Fruit fly (Drosophila melanogaster) whole organism, pupa: ENCODE results near the gene Scox.

Experiments used
- CG10348 ChIP-seq: fragments of 200-800 bp; sonication (Bioruptor generic); IDR thresholded peaks from 2 replicates; pipeline ENCODE4 v1.3.6; 2022; ENCODE audit warnings: missing biosample characterization, missing genetic modification characterization
- CG12605 ChIP-seq: fragments of 200-800 bp; sonication (Bioruptor generic); IDR thresholded peaks from 2 replicates; pipeline ENCODE4 v1.3.6; 2022; ENCODE audit warnings: missing biosample characterization, missing genetic modification characterization
- CG13204 ChIP-seq: fragments of 200-800 bp; sonication (Bioruptor generic); optimal IDR thresholded peaks from 2 replicates; lab custom pipeline; 2018; ENCODE audit warnings: missing biosample characterization, mild to moderate bottlenecking, missing genetic modification characterization, moderate library complexity
- CG14655 ChIP-seq: fragments of 200-800 bp; sonication (Bioruptor generic); optimal IDR thresholded peaks from 3 replicates; lab custom pipeline; 2017; ENCODE audit warnings: mild to moderate bottlenecking, missing biosample characterization, missing genetic modification reagents, missing genetic modification characterization
- CG15710 ChIP-seq: fragments of 200-800 bp; sonication (Bioruptor generic); optimal IDR thresholded peaks from 2 replicates; lab custom pipeline; 2018; ENCODE audit warnings: missing biosample characterization, mild to moderate bottlenecking, missing genetic modification characterization, moderate library complexity
- CG17806 ChIP-seq: fragments of 200-800 bp; sonication (Bioruptor generic); optimal IDR thresholded peaks from 2 replicates; lab custom pipeline; 2018; ENCODE audit warnings: missing biosample characterization, mild to moderate bottlenecking, missing genetic modification characterization, moderate library complexity
- CG32121 ChIP-seq: fragments of 200-800 bp; sonication (Bioruptor generic); IDR thresholded peaks from 2 replicates; pipeline ENCODE4 v1.3.6; 2022; ENCODE audit warnings: missing biosample characterization, missing genetic modification characterization
- CG34367 ChIP-seq: fragments of 200-800 bp; sonication (Bioruptor generic); optimal IDR thresholded peaks from 2 replicates; lab custom pipeline; 2018; ENCODE audit warnings: missing biosample characterization, mild to moderate bottlenecking, missing genetic modification characterization
- CG4496 ChIP-seq: fragments of 200-800 bp; sonication (Bioruptor generic); IDR thresholded peaks from 3 replicates; pipeline ENCODE4 v1.3.6; 2022; ENCODE audit warnings: missing biosample characterization, missing genetic modification characterization
- CG8159 ChIP-seq: fragments of 200-800 bp; sonication (Bioruptor generic); optimal IDR thresholded peaks from 3 replicates; lab custom pipeline; 2018; ENCODE audit warnings: missing biosample characterization, mild to moderate bottlenecking, missing genetic modification characterization, moderate library complexity
- CG8301 ChIP-seq: fragments of 200-800 bp; sonication (Bioruptor generic); optimal IDR thresholded peaks from 2 replicates; lab custom pipeline; 2018; ENCODE audit warnings: missing biosample characterization, mild to moderate bottlenecking, missing genetic modification characterization
- CG9948 ChIP-seq: fragments of 200-800 bp; sonication (Bioruptor generic); optimal IDR thresholded peaks from 2 replicates; lab custom pipeline; 2018; ENCODE audit warnings: missing biosample characterization, mild to moderate bottlenecking, missing genetic modification characterization, moderate library complexity
- D1 ChIP-seq: fragments of 200-800 bp; sonication (Bioruptor generic); optimal IDR thresholded peaks from 2 replicates; lab custom pipeline; 2018; ENCODE audit warnings: missing biosample characterization, mild to moderate bottlenecking, missing genetic modification characterization, moderate library complexity
- EcR ChIP-seq: fragments of 200-800 bp; sonication (Bioruptor generic); optimal IDR thresholded peaks from 3 replicates; lab custom pipeline; 2019; ENCODE audit warnings: missing biosample characterization, missing genetic modification characterization, mild to moderate bottlenecking, moderate library complexity, missing genetic modification reagents
- Ets98B ChIP-seq: fragments of 200-800 bp; sonication (Bioruptor generic); IDR thresholded peaks from 2 replicates; pipeline ENCODE4 v1.3.6; 2022; ENCODE audit warnings: missing biosample characterization, missing genetic modification characterization
- Pif1A ChIP-seq: fragments of 200-800 bp; sonication (Bioruptor generic); optimal IDR thresholded peaks from 3 replicates; lab custom pipeline; 2016; ENCODE audit warnings: missing biosample characterization, missing genetic modification characterization
- Pif1B ChIP-seq: fragments of 200-800 bp; sonication (Bioruptor generic); optimal IDR thresholded peaks from 3 replicates; lab custom pipeline; 2016; ENCODE audit warnings: missing biosample characterization, missing genetic modification characterization
- Snoo ChIP-seq: fragments of 200-800 bp; sonication (Bioruptor generic); optimal IDR thresholded peaks from 3 replicates; lab custom pipeline; 2017; ENCODE audit warnings: missing biosample characterization, mild to moderate bottlenecking, missing genetic modification characterization, inconsistent platforms
- fd96Ca ChIP-seq: fragments of 200-800 bp; sonication (Bioruptor generic); IDR thresholded peaks from 3 replicates; pipeline ENCODE4 v1.3.6; 2022; ENCODE audit warnings: missing biosample characterization, missing genetic modification characterization
- gl ChIP-seq: fragments of 200-800 bp; sonication (Bioruptor generic); optimal IDR thresholded peaks from 2 replicates; lab custom pipeline; 2018; ENCODE audit warnings: missing biosample characterization, mild to moderate bottlenecking, missing genetic modification characterization
- rn ChIP-seq: fragments of 200-800 bp; sonication (Bioruptor generic); IDR thresholded peaks from 2 replicates; pipeline ENCODE4 v1.3.6; 2022; ENCODE audit warnings: missing biosample characterization, missing genetic modification characterization

Scox gene

DNA sequence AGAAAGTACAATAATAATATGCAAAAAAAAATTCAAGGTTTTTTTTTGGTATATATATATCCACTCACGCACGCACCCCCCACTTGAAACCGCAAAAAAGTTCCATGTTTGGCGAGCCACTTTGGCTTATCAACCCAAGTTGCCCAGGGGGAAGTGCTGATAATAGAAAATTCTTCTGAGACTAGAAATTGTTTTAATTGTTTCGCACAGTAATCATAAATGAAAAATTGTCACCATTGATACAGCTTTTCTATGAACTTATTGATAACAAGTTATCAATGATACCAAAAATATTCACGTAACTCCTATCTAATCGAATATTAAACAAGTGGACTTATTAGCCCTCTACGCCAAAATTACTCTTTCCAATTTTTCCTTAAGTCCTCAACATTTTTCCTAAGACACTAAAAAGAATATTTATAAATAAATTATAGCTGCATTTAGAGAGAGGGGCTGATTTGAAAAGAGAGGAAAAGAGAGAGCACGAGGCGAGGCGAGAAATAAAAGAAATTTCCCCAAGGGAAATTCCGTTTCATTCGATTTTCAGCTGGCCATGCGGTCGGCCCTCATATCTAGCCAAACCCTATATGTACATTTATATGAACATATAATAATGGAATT, 29.9 kb upstream of the Scox start:
- no peak for TF ChIP-seq Ets98B (GFP tag; lab: Robert Waterston, UW)
- no peak for TF ChIP-seq CG13204 (GFP tag; lab: Kevin White, UChicago)
- TF ChIP-seq rn (GFP tag; lab: Robert Waterston, UW): no peak
- no peak for TF ChIP-seq Snoo (tag; lab: Kevin White, UChicago)
- TF ChIP-seq gl: no peak
- TF ChIP-seq D1: no peak
- TF ChIP-seq CG34367: no peak
- no peak for TF ChIP-seq CG9948 (tag; lab: Kevin White, UChicago)
- no peak for TF ChIP-seq CG8301 (tag; lab: Kevin White, UChicago)
- TF ChIP-seq CG17806 (tag; lab: Kevin White, UChicago): no peak
- TF ChIP-seq CG8159 (tag; lab: Kevin White, UChicago): no peak
- TF ChIP-seq EcR (GFP tag; lab: Kevin White, UChicago): no peak
- TF ChIP-seq CG14655 (GFP tag; lab: Kevin White, UChicago): no peak
- TF ChIP-seq fd96Ca (GFP tag; lab: Robert Waterston, UW): no peak
- no peak for TF ChIP-seq Pif1A
- TF ChIP-seq CG10348 (GFP tag; lab: Robert Waterston, UW): no peak

DNA sequence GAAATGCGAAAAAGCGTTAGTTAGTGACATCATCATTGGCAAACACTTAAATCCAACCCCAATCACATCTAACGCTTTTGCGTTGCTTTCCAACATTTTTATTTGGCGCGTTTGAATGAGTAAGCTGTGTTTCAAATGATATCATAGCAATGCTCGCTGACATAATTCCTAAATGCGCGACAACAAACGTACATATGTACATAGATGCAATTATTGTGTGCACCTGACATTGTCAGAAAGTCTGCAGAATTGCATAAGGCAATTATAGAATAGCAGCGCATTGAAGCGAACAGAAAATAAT, 29.5 kb upstream of the Scox start:
- TF ChIP-seq gl (no peak), fd96Ca (GFP tag; lab: Robert Waterston, UW) (no peak), CG12605 (GFP tag; lab: Robert Waterston, UW) (no peak), CG15710 (tag; lab: Kevin White, UChicago) (no peak), CG13204 (GFP tag; lab: Kevin White, UChicago) (no peak)

DNA sequence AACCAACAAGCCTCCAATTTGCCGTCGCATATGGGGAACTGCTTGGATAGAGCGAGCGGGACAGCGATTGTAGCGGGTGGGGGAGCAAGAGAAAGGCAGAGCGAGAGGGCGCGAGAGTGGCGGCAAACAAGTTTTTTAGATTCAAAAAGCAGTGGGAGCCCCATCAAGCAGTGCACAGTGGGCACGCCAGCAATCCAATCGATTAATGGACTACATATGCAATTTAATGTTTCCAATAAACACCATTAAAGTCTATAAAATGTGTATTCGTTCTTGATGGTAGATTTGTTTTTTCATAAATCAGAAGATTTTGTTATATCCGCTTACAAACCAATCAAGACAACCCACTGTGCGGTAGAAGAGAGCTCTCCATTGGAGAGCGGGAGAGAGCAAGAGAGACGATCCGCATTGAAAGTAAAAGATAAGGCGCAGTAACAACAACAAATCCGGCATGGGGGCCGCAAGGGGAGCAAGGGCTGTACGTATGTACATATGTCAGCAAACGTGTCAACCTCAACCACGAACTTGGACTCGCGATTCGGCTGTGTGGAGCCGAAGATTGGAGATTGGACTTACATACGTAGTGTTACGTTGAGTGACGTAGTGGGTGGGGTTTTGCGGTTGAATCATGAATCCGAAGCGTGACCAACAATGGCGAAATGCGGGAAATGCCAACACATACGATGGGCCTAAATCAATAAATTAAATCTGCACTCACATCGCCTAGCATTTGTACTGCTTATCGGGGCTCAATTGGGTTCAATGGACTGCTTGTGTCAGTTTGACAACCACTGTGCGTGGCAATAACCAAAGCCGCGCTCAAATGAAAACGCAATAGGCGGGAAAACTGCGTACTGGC, 28.9 kb upstream of the Scox start:
- TF ChIP-seq CG10348 (GFP tag; lab: Robert Waterston, UW) (peak; percentile 96), CG15710 (tag; lab: Kevin White, UChicago) (peak; percentile 98), CG12605 (GFP tag; lab: Robert Waterston, UW) (peak; percentile 99), CG17806 (tag; lab: Kevin White, UChicago) (peak; percentile 99), Snoo (tag; lab: Kevin White, UChicago) (peak; percentile 99), CG9948 (tag; lab: Kevin White, UChicago) (peak; percentile 99), rn (GFP tag; lab: Robert Waterston, UW) (peak; percentile 98), CG8159 (tag; lab: Kevin White, UChicago) (peak; percentile 99), Pif1B (peak; percentile 99), CG4496 (peak; percentile 100), fd96Ca (GFP tag; lab: Robert Waterston, UW) (peak; percentile 99), D1 (peak; percentile 94), CG32121 (GFP tag; lab: Robert Waterston, UW) (peak; percentile 99), EcR (GFP tag; lab: Kevin White, UChicago) (peak; percentile 95), Pif1A (peak; percentile 99), CG14655 (GFP tag; lab: Kevin White, UChicago) (peak; percentile 100), Ets98B (GFP tag; lab: Robert Waterston, UW) (peak; percentile 100), CG34367 (peak; percentile 99), CG8301 (tag; lab: Kevin White, UChicago) (peak; percentile 100), CG13204 (GFP tag; lab: Kevin White, UChicago) (peak; percentile 96), gl (peak; percentile 98)

DNA sequence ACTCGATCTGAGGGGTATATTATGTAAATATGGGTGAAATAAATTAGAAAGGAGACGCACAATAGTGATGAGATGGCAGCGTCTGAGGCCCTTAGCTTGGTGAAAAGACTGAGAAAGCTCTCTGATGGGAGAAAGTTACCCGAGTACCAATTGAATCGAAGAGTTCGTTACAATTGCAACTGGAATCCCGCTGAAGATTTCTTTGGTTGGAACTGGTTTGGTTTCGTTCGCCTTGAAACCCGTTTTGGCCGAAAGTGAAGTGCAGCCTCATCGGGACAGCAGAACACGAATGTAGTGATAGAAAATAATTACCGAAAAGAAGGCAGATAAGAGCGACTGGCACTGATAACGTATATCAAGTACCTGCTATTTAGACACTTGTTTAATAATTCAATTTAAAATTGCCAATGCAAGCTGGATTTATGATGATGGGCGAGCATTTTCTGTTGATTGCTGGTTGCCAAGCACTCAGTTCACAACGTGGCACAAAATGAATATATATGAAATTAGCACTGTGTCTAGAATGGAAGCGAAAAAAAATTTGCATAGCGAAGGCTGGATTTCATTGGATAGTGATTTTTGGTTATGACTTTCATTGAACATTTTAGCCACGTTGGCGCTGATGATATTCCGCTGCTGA, 27.7 kb upstream of the Scox start:
- TF ChIP-seq CG8301 (tag; lab: Kevin White, UChicago) (no peak), Ets98B (GFP tag; lab: Robert Waterston, UW) (no peak), Pif1B (no peak), CG14655 (GFP tag; lab: Kevin White, UChicago) (no peak), CG13204 (GFP tag; lab: Kevin White, UChicago) (no peak), CG32121 (GFP tag; lab: Robert Waterston, UW) (no peak), gl (no peak), D1 (no peak), CG10348 (GFP tag; lab: Robert Waterston, UW) (no peak), CG9948 (tag; lab: Kevin White, UChicago) (no peak), CG15710 (tag; lab: Kevin White, UChicago) (no peak), CG34367 (no peak), CG17806 (tag; lab: Kevin White, UChicago) (no peak), fd96Ca (GFP tag; lab: Robert Waterston, UW) (no peak), Pif1A (no peak), EcR (GFP tag; lab: Kevin White, UChicago) (no peak), Snoo (tag; lab: Kevin White, UChicago) (no peak), rn (GFP tag; lab: Robert Waterston, UW) (no peak)

DNA sequence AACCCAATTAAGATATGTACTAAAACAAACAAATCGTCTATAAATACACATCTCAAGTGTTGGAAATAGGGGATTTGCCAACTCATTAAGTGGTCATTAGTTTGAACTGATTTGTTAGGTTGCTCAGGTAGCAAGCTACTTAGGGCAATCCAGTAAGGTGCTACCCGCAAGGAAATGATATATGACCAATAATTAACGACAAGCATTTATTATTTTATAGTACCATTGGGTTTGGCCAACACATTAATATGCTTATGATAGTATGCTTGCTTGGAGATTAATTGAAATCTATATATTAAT, 27.1 kb upstream of the Scox start:
- TF ChIP-seq CG34367 (no peak), gl (no peak), fd96Ca (GFP tag; lab: Robert Waterston, UW) (no peak), CG12605 (GFP tag; lab: Robert Waterston, UW) (no peak)
- TF ChIP-seq, all 21 proteins: peak for 0
